Fruit fly (Drosophila melanogaster) whole organism, embryonic: ENCODE measurements around the gene polo.

Experiments
- CG12104 ChIP-seq: fragments of 200-800 bp; sonication (Bioruptor generic); optimal IDR thresholded peaks from 3 replicates; lab custom pipeline; 2016; ENCODE audit warnings: missing biosample characterization, missing genetic modification characterization
- CG1647 ChIP-seq: fragments of 200-800 bp; sonication (Bioruptor generic); optimal IDR thresholded peaks from 3 replicates; lab custom pipeline; 2016; ENCODE audit warnings: missing biosample characterization, missing genetic modification characterization
- CG16815 ChIP-seq: fragments of 200-800 bp; sonication (Bioruptor generic); optimal IDR thresholded peaks from 3 replicates; lab custom pipeline; 2017; ENCODE audit warnings: missing biosample characterization, mild to moderate bottlenecking, missing genetic modification characterization
- CG16863 ChIP-seq: fragments of 200-800 bp; sonication (Bioruptor generic); optimal IDR thresholded peaks from 3 replicates; lab custom pipeline; 2016; ENCODE audit warnings: missing biosample characterization, missing genetic modification characterization
- CG17359 ChIP-seq: fragments of 200-800 bp; sonication (Bioruptor generic); optimal IDR thresholded peaks from 3 replicates; lab custom pipeline; 2018; ENCODE audit warnings: missing biosample characterization, mild to moderate bottlenecking, missing genetic modification characterization, moderate library complexity
- CG18599 ChIP-seq: fragments of 200-800 bp; sonication (Bioruptor generic); optimal IDR thresholded peaks from 3 replicates; lab custom pipeline; 2017; ENCODE audit warnings: missing biosample characterization, missing genetic modification characterization, mild to moderate bottlenecking, moderate library complexity, missing genetic modification reagents
- CG31365 ChIP-seq: fragments of 200-800 bp; sonication (Bioruptor generic); optimal IDR thresholded peaks from 2 replicates; lab custom pipeline; 2018; ENCODE audit warnings: missing biosample characterization, mild to moderate bottlenecking, missing genetic modification characterization
- CG34422 ChIP-seq: fragments of 200-800 bp; sonication (Bioruptor generic); IDR thresholded peaks from 3 replicates; pipeline ENCODE4 v1.3.6; 2022; ENCODE audit warnings: missing biosample characterization, missing genetic modification characterization
- CG3838 ChIP-seq: fragments of 200-800 bp; sonication (Bioruptor generic); optimal IDR thresholded peaks from 3 replicates; lab custom pipeline; 2016; ENCODE audit warnings: missing biosample characterization, missing genetic modification characterization
- CG4282 ChIP-seq: fragments of 200-800 bp; sonication (Bioruptor generic); optimal IDR thresholded peaks from 2 replicates; lab custom pipeline; 2016; ENCODE audit warnings: missing biosample characterization, missing genetic modification characterization
- CG43689 ChIP-seq: fragments of 200-800 bp; sonication (Bioruptor generic); IDR thresholded peaks from 2 replicates; pipeline ENCODE4 v1.3.6; 2022; ENCODE audit warnings: missing biosample characterization, missing genetic modification characterization
- CG5245 ChIP-seq: fragments of 200-800 bp; sonication (Bioruptor generic); optimal IDR thresholded peaks from 3 replicates; lab custom pipeline; 2016; ENCODE audit warnings: missing biosample characterization, missing genetic modification characterization
- CG6765 ChIP-seq: fragments of 200-800 bp; sonication (Bioruptor generic); optimal IDR thresholded peaks from 3 replicates; lab custom pipeline; 2017; ENCODE audit warnings: missing biosample characterization, mild to moderate bottlenecking, missing genetic modification characterization
- CG7271 ChIP-seq: fragments of 200-800 bp; sonication (Bioruptor generic); optimal IDR thresholded peaks from 2 replicates; lab custom pipeline; 2018; ENCODE audit warnings: missing biosample characterization, mild to moderate bottlenecking, missing genetic modification characterization, moderate library complexity
- CG7963 ChIP-seq: fragments of 200-800 bp; sonication (Bioruptor generic); IDR thresholded peaks from 3 replicates; pipeline ENCODE4 v1.3.6; 2022; ENCODE audit warnings: missing biosample characterization, missing genetic modification characterization; ENCODE audit not compliant: partially characterized antibody
- CG8944 ChIP-seq: fragments of 200-800 bp; sonication (Bioruptor generic); optimal IDR thresholded peaks from 3 replicates; lab custom pipeline; 2016; ENCODE audit warnings: missing biosample characterization, missing genetic modification characterization
- CG9215 ChIP-seq: fragments of 200-800 bp; sonication (Bioruptor generic); IDR thresholded peaks from 2 replicates; pipeline ENCODE4 v1.3.6; 2022; ENCODE audit warnings: missing biosample characterization, missing genetic modification characterization
- CkIIα-i1 ChIP-seq: fragments of 200-800 bp; sonication (Bioruptor generic); IDR thresholded peaks from 2 replicates; pipeline ENCODE4 v1.3.6; 2022; ENCODE audit warnings: missing biosample characterization, missing genetic modification characterization
- Dek ChIP-seq: fragments of 200-800 bp; sonication (Bioruptor generic); optimal IDR thresholded peaks from 3 replicates; lab custom pipeline; 2019; ENCODE audit warnings: missing biosample characterization, mild to moderate bottlenecking, missing genetic modification characterization, moderate library complexity
- Dip3 ChIP-seq: fragments of 200-800 bp; sonication (Bioruptor generic); optimal IDR thresholded peaks from 3 replicates; lab custom pipeline; 2016; ENCODE audit warnings: missing biosample characterization, missing genetic modification characterization
- E2f2 ChIP-seq: fragments of 200-800 bp; sonication (Bioruptor generic); IDR thresholded peaks from 2 replicates; pipeline ENCODE4 v1.3.6; 2022; ENCODE audit warnings: missing biosample characterization, missing genetic modification characterization
- HLH4C ChIP-seq: fragments of 200-800 bp; sonication (Bioruptor generic); IDR thresholded peaks from 3 replicates; pipeline ENCODE4 v1.3.6; 2022; ENCODE audit warnings: missing biosample characterization, missing genetic modification characterization; ENCODE audit not compliant: partially characterized antibody
- Lim3 ChIP-seq: fragments of 200-800 bp; sonication (Bioruptor generic); IDR thresholded peaks from 2 replicates; pipeline ENCODE4 v1.3.6; 2022; ENCODE audit warnings: missing biosample characterization, missing genetic modification characterization
- Max ChIP-seq: fragments of 200-800 bp; sonication (Bioruptor generic); optimal IDR thresholded peaks from 2 replicates; lab custom pipeline; 2016; ENCODE audit warnings: missing biosample characterization, mild to moderate bottlenecking, missing genetic modification characterization
- Nf-YA ChIP-seq: fragments of 200-800 bp; sonication (Bioruptor generic); IDR thresholded peaks from 2 replicates; pipeline ENCODE4 v1.3.6; 2022; ENCODE audit warnings: missing biosample characterization, missing genetic modification characterization
- Optix ChIP-seq: fragments of 200-800 bp; sonication (Bioruptor generic); IDR thresholded peaks from 3 replicates; pipeline ENCODE4 v1.3.6; 2022; ENCODE audit warnings: missing biosample characterization, missing genetic modification characterization
- Stat92E ChIP-seq, 3 experiments: fragments of >200 bp in 2 of 3; fragments of 200-800 bp in 1 of 3; sonication (Bioruptor generic) in 1 of 3; optimal IDR thresholded peaks; 2 replicates each; lab custom pipeline; 2017 to 2019; ENCODE audit warnings: missing biosample characterization in 3 of 3, missing genetic modification characterization in 3 of 3, mild to moderate bottlenecking in 1 of 3, moderate library complexity in 1 of 3
- TFAM ChIP-seq: fragments of 200-800 bp; sonication (Bioruptor generic); optimal IDR thresholded peaks from 2 replicates; lab custom pipeline; 2017; ENCODE audit warnings: missing biosample characterization, missing genetic modification characterization, inconsistent platforms
- Trl ChIP-seq, 3 experiments: fragments of >200 bp in 2 of 3; fragments of 200-800 bp in 1 of 3; sonication (Bioruptor generic) in 1 of 3; optimal IDR thresholded peaks; 2 replicates in 1 of 3; 3 replicates in 2 of 3; lab custom pipeline; 2016 to 2017; ENCODE audit warnings: missing biosample characterization in 1 of 3, missing genetic modification characterization in 1 of 3
- YL-1 ChIP-seq: fragments of 200-800 bp; sonication (Bioruptor generic); optimal IDR thresholded peaks from 3 replicates; lab custom pipeline; 2017; ENCODE audit warnings: missing biosample characterization, mild to moderate bottlenecking, missing genetic modification characterization
- aop ChIP-seq: fragments of 200-800 bp; sonication (Bioruptor generic); IDR thresholded peaks from 2 replicates; pipeline ENCODE4 v1.3.6; 2022; ENCODE audit warnings: missing biosample characterization, missing genetic modification characterization
- bcd ChIP-seq: fragments of 200-800 bp; sonication (Bioruptor generic); optimal IDR thresholded peaks from 2 replicates; lab custom pipeline; 2017; ENCODE audit warnings: missing biosample characterization, mild to moderate bottlenecking, missing genetic modification characterization
- crol ChIP-seq: fragments of 200-800 bp; sonication (Bioruptor generic); IDR thresholded peaks from 2 replicates; pipeline ENCODE4 v1.3.6; 2022; ENCODE audit warnings: missing biosample characterization, missing genetic modification characterization
- ewg ChIP-seq: fragments of 200-800 bp; sonication (Bioruptor generic); optimal IDR thresholded peaks from 3 replicates; lab custom pipeline; 2017; ENCODE audit warnings: mild to moderate bottlenecking, missing biosample characterization, missing genetic modification reagents, missing genetic modification characterization
- fd64A ChIP-seq: fragments of 200-800 bp; sonication (Bioruptor generic); optimal IDR thresholded peaks from 3 replicates; lab custom pipeline; 2018; ENCODE audit warnings: missing biosample characterization, mild to moderate bottlenecking, missing genetic modification characterization
- fd96Cb ChIP-seq: fragments of 200-800 bp; sonication (Bioruptor generic); optimal IDR thresholded peaks from 2 replicates; lab custom pipeline; 2018; ENCODE audit warnings: missing biosample characterization, mild to moderate bottlenecking, missing genetic modification characterization, moderate library complexity
- gfzf ChIP-seq: fragments of 200-800 bp; sonication (Bioruptor generic); optimal IDR thresholded peaks from 2 replicates; lab custom pipeline; 2016; ENCODE audit warnings: missing biosample characterization, mild to moderate bottlenecking, missing genetic modification characterization, moderate library complexity
- her ChIP-seq: fragments of 200-800 bp; sonication (Bioruptor generic); optimal IDR thresholded peaks from 2 replicates; lab custom pipeline; 2016; ENCODE audit warnings: missing biosample characterization, missing genetic modification characterization
- kah ChIP-seq: fragments of 200-800 bp; sonication (Bioruptor generic); optimal IDR thresholded peaks from 2 replicates; lab custom pipeline; 2018; ENCODE audit warnings: missing biosample characterization, mild to moderate bottlenecking, missing genetic modification characterization
- lov ChIP-seq, 2 experiments: fragments of 200-800 bp in 1 of 2; fragments of >200 bp in 1 of 2; sonication (Bioruptor generic) in 1 of 2; IDR thresholded peaks in 1 of 2; optimal IDR thresholded peaks in 1 of 2; 2 replicates in 1 of 2; 3 replicates in 1 of 2; pipeline versions ENCODE4 v1.3.6 to Lab custom; 2017 to 2022; ENCODE audit warnings: missing biosample characterization in 1 of 2, missing genetic modification characterization in 1 of 2
- maf-S ChIP-seq: fragments of 200-800 bp; sonication (Bioruptor generic); optimal IDR thresholded peaks from 2 replicates; lab custom pipeline; 2016; ENCODE audit warnings: missing biosample characterization, missing genetic modification characterization
- nom ChIP-seq: fragments of 200-800 bp; sonication (Bioruptor generic); optimal IDR thresholded peaks from 2 replicates; lab custom pipeline; 2017; ENCODE audit warnings: missing biosample characterization, missing genetic modification characterization, mild to moderate bottlenecking, moderate library complexity, missing genetic modification reagents
- pb ChIP-seq: fragments of 200-800 bp; sonication (Bioruptor generic); optimal IDR thresholded peaks from 3 replicates; lab custom pipeline; 2016; ENCODE audit warnings: missing biosample characterization, missing genetic modification characterization
- row ChIP-seq: fragments of 200-800 bp; sonication (Bioruptor generic); IDR thresholded peaks from 3 replicates; pipeline ENCODE4 v1.3.6; 2022; ENCODE audit warnings: missing biosample characterization, missing genetic modification characterization
- sd ChIP-seq: fragments of 200-800 bp; sonication (Bioruptor generic); optimal IDR thresholded peaks from 3 replicates; lab custom pipeline; 2018; ENCODE audit warnings: missing biosample characterization, mild to moderate bottlenecking, missing genetic modification characterization, moderate library complexity
- sima ChIP-seq: fragments of 200-800 bp; sonication (Bioruptor generic); optimal IDR thresholded peaks from 2 replicates; lab custom pipeline; 2016; ENCODE audit warnings: missing biosample characterization, missing genetic modification characterization
- sr ChIP-seq: fragments of 200-800 bp; sonication (Bioruptor generic); IDR thresholded peaks from 3 replicates; pipeline ENCODE4 v1.3.6; 2022; ENCODE audit warnings: missing biosample characterization, missing genetic modification characterization
- tgo ChIP-seq: fragments of 200-800 bp; sonication (Bioruptor generic); IDR thresholded peaks from 3 replicates; pipeline ENCODE4 v1.3.6; 2022; ENCODE audit warnings: missing biosample characterization, missing genetic modification characterization
- tup ChIP-seq: fragments of 200-800 bp; sonication (Bioruptor generic); optimal IDR thresholded peaks from 2 replicates; lab custom pipeline; 2016; ENCODE audit warnings: missing biosample characterization, mild to moderate bottlenecking, missing genetic modification characterization, moderate library complexity

The polo gene

DNA sequence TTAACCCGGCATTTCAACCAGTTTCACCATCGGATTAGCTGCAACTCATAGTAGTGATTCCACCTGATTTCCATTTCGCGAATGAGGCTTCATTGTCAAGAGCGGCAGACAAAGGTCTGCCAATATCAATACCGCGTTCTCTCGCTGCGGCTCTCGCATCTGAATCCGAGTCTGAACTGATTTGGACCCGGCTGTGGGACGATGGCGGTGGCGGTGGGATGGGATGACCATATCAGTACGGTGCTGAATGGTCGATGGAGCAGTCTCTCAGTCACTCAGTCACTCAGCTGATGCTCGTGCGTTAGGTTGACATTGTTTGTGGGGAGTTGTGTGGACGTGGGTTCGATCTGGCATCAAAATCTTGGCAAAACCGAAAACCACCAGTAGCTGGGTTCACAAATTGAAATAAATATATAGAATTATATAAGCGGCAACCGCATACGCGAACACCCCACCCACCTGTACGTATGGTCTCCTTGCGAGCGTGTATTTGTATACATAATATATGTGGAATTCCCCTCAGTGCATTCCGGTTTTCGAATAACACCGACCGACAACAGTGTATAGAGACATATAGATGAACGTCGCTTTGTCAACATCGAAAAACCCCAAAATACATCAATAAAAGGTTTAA lies 7.6 kb downstream of the polo start, which contains the start of gene Spn77Ba (continued):
- TF ChIP-seq CG1647 (GFP tag; lab: Kevin White, UChicago), result no peak
- no peak for TF ChIP-seq lov (optimal IDR thresholded peaks at IDR 0.05; lab: Kevin White, UChicago)
- no peak for TF ChIP-seq lov (GFP tag; IDR thresholded peaks at IDR 0.05; lab: Robert Waterston, UW)
- no peak for TF ChIP-seq Dek (tag; lab: Kevin White, UChicago)
- no peak for TF ChIP-seq CG16815
- TF ChIP-seq CG3838 (GFP tag; lab: Kevin White, UChicago), result no peak
- no peak for TF ChIP-seq CG43689 (GFP tag; lab: Robert Waterston, UW)
- no peak for TF ChIP-seq tup (GFP tag; lab: Kevin White, UChicago)
- no peak for TF ChIP-seq Lim3 (GFP tag; lab: Robert Waterston, UW)
- no peak for TF ChIP-seq Stat92E (GFP tag; optimal IDR thresholded peaks at IDR 0.05; lab: Kevin White, UChicago)
- TF ChIP-seq aop (GFP tag; lab: Robert Waterston, UW), result no peak
- no peak for TF ChIP-seq sr
- TF ChIP-seq tgo (GFP tag; lab: Robert Waterston, UW), result no peak
- TF ChIP-seq CkIIα-i1 (GFP tag; lab: Robert Waterston, UW), result no peak
- TF ChIP-seq CG4282 (GFP tag; lab: Kevin White, UChicago), result no peak
- TF ChIP-seq CG5245 (GFP tag; lab: Kevin White, UChicago), result no peak
- TF ChIP-seq Dip3 (GFP tag; lab: Kevin White, UChicago), result no peak
- no peak for TF ChIP-seq CG6765
- no peak for TF ChIP-seq Max
- TF ChIP-seq crol (GFP tag; lab: Robert Waterston, UW), result peak; percentile 65
- TF ChIP-seq nom, result peak; percentile 84
- no peak for TF ChIP-seq CG17359 (tag; lab: Kevin White, UChicago)
- no peak for TF ChIP-seq row
- TF ChIP-seq CG12104 (GFP tag; lab: Kevin White, UChicago), result no peak
- no peak for TF ChIP-seq maf-S (GFP tag; lab: Kevin White, UChicago)
- peak in 1 of 2 experiments; percentile 33 for TF ChIP-seq Trl (optimal IDR thresholded peaks at IDR 0.05; lab: Kevin White, UChicago)
- no peak for TF ChIP-seq Trl (GFP tag; optimal IDR thresholded peaks at IDR 0.05; lab: Kevin White, UChicago)
- no peak for TF ChIP-seq fd96Cb (tag; lab: Kevin White, UChicago)
- TF ChIP-seq kah, result no peak
- no peak for TF ChIP-seq sima (GFP tag; lab: Kevin White, UChicago)
- TF ChIP-seq CG31365 (tag; lab: Kevin White, UChicago), result no peak
- 0 out of 3 replicates have a peak, but pooled peaks have one; percentile 31 for TF ChIP-seq HLH4C
- TF ChIP-seq CG7963 (GFP tag; lab: Robert Waterston, UW), result no peak
- no peak for TF ChIP-seq gfzf (GFP tag; lab: Kevin White, UChicago)
- TF ChIP-seq CG18599, result no peak
- no peak for TF ChIP-seq Optix (GFP tag; lab: Robert Waterston, UW)
- TF ChIP-seq bcd, result no peak
- no peak for TF ChIP-seq CG8944 (GFP tag; lab: Kevin White, UChicago)
- no peak for TF ChIP-seq CG9215 (GFP tag; lab: Robert Waterston, UW)
- no peak for TF ChIP-seq fd64A (GFP tag; lab: Kevin White, UChicago)
- TF ChIP-seq CG7271 (tag; lab: Kevin White, UChicago), result no peak
- TF ChIP-seq TFAM, result no peak
- 0 out of 3 replicates have a peak, but pooled peaks have one; percentile 28 for TF ChIP-seq CG34422
- TF ChIP-seq YL-1 (GFP tag; lab: Kevin White, UChicago), result no peak
- no peak for TF ChIP-seq CG16863 (GFP tag; lab: Kevin White, UChicago)
- no peak for TF ChIP-seq ewg
- peak; percentile 46 for TF ChIP-seq sd (tag; lab: Kevin White, UChicago)
- TF ChIP-seq Nf-YA, result no peak
- no peak for TF ChIP-seq E2f2 (GFP tag; lab: Robert Waterston, UW)
- TF ChIP-seq her, result no peak
- TF ChIP-seq pb (GFP tag; lab: Kevin White, UChicago), result no peak
